Worm (Caenorhabditis elegans): ENCODE data around the gene F59F5.5.

F59F5.5 gene

DNA sequence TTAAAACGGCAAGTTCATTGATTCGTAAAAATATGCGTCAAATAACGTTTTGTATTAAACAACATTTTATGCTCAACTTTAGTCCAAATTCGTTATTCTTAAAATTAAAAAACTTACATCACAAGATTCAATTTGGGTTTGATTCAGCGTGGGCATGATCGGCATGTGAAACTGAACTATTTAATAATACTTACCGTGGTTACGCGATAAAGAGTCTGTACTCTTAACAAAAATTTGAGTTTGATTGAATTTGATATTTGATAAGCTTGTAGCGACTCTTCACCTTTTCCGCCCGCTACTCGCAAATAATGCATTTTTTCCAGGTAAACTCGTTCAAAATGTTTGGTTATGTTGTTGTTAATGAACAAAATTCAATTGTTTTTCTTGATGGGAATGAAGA lies 12.4 kb upstream of the F59F5.5 start, which contains the start of gene glo-3:
TSS of gene glo-3 (plus strand) at position 253 of the 400 bp plus-strand sequence.
- TF ChIP-seq ceh-30 (tag; optimal IDR thresholded peaks at IDR 0.05) (no peak), pag-3 (tag; optimal IDR thresholded peaks at IDR 0.05; ENCODE audit: borderline replicate concordance) (no peak), npax-4 (tag; optimal IDR thresholded peaks at IDR 0.05) (no peak), ceh-24 (tag; optimal IDR thresholded peaks at IDR 0.05) (no peak), elt-4 (tag; optimal IDR thresholded peaks at IDR 0.05) (no peak)

DNA sequence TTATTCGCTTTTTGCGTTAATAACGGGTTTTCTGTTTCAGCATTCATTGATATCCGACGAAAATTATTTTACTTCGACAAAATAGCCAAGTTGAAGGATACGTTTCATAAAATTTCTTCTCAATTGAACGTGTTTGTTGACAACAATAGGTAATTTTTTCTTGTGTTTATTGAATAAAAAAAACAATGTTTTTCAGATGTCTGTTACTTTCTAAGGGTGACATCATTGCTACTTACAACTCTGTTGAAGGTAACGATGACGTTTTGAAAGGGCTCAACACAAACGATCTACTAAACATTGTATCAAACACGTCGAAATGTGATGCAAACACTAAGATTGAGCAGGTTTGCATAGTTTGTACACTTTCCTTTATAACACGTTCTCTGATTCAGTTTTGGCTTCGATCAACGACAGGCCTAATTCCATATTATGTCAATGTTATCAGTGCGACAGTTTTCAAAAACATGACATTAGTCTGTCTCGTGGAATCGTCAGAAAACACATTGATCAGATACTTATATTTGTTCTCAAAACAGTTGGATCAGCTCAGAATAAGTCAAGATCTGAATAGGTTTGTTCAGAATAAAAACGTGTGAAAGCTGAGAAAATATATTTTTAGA lies 11.1 kb upstream of the F59F5.5 start:
- TF ChIP-seq ama-1 (optimal IDR thresholded peaks at IDR 0.05) (no peak), pha-4 (tag; optimal IDR thresholded peaks at IDR 0.05) (no peak), ceh-24 (tag; optimal IDR thresholded peaks at IDR 0.05) (no peak), ceh-18 (tag; optimal IDR thresholded peaks at IDR 0.05) (no peak), hlh-13 (GFP tag; optimal IDR thresholded peaks at IDR 0.05) (no peak), ttx-3 (tag; optimal IDR thresholded peaks at IDR 0.05) (no peak), lim-6 (tag; optimal IDR thresholded peaks at IDR 0.05) (no peak), unc-55 (GFP tag; optimal IDR thresholded peaks at IDR 0.05) (no peak), F13H6.1 (tag; optimal IDR thresholded peaks at IDR 0.05) (no peak), unc-42 (tag; optimal IDR thresholded peaks at IDR 0.05) (no peak), C08G9.2 (tag; optimal IDR thresholded peaks at IDR 0.05) (no peak), ref-2 (tag; optimal IDR thresholded peaks at IDR 0.05) (no peak), hlh-8 (tag; optimal IDR thresholded peaks at IDR 0.05) (no peak), K02D7.2 (tag; optimal IDR thresholded peaks at IDR 0.05) (no peak), T23F11.4 (GFP tag; optimal IDR thresholded peaks at IDR 0.05) (no peak), mec-3 (tag; optimal IDR thresholded peaks at IDR 0.05; ENCODE audit: borderline replicate concordance) (no peak)

- TF ChIP-seq fax-1 (tag; optimal IDR thresholded peaks at IDR 0.05) (no peak), eyg-1 (tag; optimal IDR thresholded peaks at IDR 0.05) (no peak), nfya-1 (tag; optimal IDR thresholded peaks at IDR 0.05) (no peak), madf-2 (tag; optimal IDR thresholded peaks at IDR 0.05) (no peak), pha-4 (tag; optimal IDR thresholded peaks at IDR 0.05) (no peak), pqm-1 (tag; optimal IDR thresholded peaks at IDR 0.05) (no peak), pros-1 (tag; optimal IDR thresholded peaks at IDR 0.05) (no peak), ztf-16 (tag; optimal IDR thresholded peaks at IDR 0.05) (no peak), ceh-48 (tag; optimal IDR thresholded peaks at IDR 0.05) (no peak)
These were observed 4.0 kb upstream of the F59F5.5 start for ce11 chrX:10541789-10542188.

DNA sequence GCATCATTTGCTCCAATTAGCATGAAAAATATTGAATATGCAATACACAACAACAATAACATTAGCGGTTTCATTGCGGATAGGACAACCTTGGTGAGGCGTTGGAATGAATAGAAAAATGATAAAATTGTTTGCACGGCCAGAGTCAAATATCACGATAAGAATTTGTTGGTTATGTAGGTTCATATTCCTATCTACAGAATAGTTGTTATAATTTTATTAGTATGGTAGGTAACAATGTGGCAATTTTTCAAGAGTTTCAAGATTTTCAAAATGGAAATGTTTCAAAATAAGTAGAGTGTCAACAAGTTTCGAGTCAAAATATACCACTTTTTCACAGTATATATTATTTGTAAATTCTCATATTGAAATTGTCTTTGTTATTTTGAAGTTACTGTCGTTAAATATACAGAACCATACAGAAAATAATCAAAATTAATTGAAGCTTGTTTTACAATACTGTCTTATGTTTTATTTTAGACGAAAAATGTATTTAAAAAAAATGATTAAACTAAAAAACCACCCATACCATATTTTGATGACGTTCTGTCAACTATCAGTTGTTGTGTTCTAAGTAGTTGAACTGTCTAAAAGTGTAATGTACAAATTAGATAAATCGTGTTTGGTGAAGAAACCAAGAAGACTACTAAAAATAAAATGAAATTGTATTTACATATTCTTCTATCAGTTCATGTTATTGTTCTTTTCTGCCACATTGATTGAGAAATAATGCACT lies 3.3 kb upstream of the F59F5.5 start, which contains the start of the genes F59F5.3 and F59F5.4:
TSS of gene F59F5.3 (minus strand) at position 101 of the 736 bp plus-strand sequence.
TSS of gene F59F5.4 (plus strand) at position 686 of the 736 bp plus-strand sequence.
- TF ChIP-seq npax-4 (tag; optimal IDR thresholded peaks at IDR 0.05): no peak
- no peak for TF ChIP-seq Y22D7AL.16 (tag; optimal IDR thresholded peaks at IDR 0.05)
- TF ChIP-seq pqm-1 (tag; optimal IDR thresholded peaks at IDR 0.05): no peak
- TF ChIP-seq ceh-24 (tag; optimal IDR thresholded peaks at IDR 0.05): no peak
- no peak for TF ChIP-seq pax-1 (tag; optimal IDR thresholded peaks at IDR 0.05)
- TF ChIP-seq rnt-1 (tag; optimal IDR thresholded peaks at IDR 0.05): no peak
- no peak for TF ChIP-seq madf-2 (tag; optimal IDR thresholded peaks at IDR 0.05)
- TF ChIP-seq ceh-45 (GFP tag; IDR thresholded peaks at IDR 0.05): no peak
- TF ChIP-seq nfya-1 (tag; optimal IDR thresholded peaks at IDR 0.05): no peak
- TF ChIP-seq syd-9 (tag; optimal IDR thresholded peaks at IDR 0.05): no peak
- TF ChIP-seq pha-2 (tag; optimal IDR thresholded peaks at IDR 0.05): no peak
- TF ChIP-seq dve-1 (tag; optimal IDR thresholded peaks at IDR 0.05): no peak

Data from whole organism, late embryonic.